Fruit fly (Drosophila melanogaster) whole organism, embryonic: ENCODE measurements around the gene CG31549.

ENCODE experiments used
- CG10431 ChIP-seq: fragments of 200-800 bp; sonication (Bioruptor generic); optimal IDR thresholded peaks from 3 replicates; lab custom pipeline; 2018; ENCODE audit warnings: missing biosample characterization, mild to moderate bottlenecking, missing genetic modification characterization
- CG11504 ChIP-seq: fragments of 200-800 bp; sonication (Bioruptor generic); optimal IDR thresholded peaks from 3 replicates; lab custom pipeline; 2019; ENCODE audit warnings: missing biosample characterization, mild to moderate bottlenecking, missing genetic modification characterization, moderate library complexity
- CG13287 ChIP-seq: fragments of 200-800 bp; sonication (Bioruptor generic); IDR thresholded peaks from 2 replicates; pipeline ENCODE4 v1.3.6; 2022; ENCODE audit warnings: missing biosample characterization, missing genetic modification characterization; ENCODE audit not compliant: partially characterized antibody
- CG15479 ChIP-seq: fragments of 200-800 bp; sonication (Bioruptor generic); optimal IDR thresholded peaks from 3 replicates; lab custom pipeline; 2019; ENCODE audit warnings: missing biosample characterization, mild to moderate bottlenecking, missing genetic modification characterization, moderate library complexity
- CG16863 ChIP-seq: fragments of 200-800 bp; sonication (Bioruptor generic); optimal IDR thresholded peaks from 3 replicates; lab custom pipeline; 2016; ENCODE audit warnings: missing biosample characterization, missing genetic modification characterization
- CG17186 ChIP-seq: fragments of 200-800 bp; sonication (Bioruptor generic); optimal IDR thresholded peaks from 3 replicates; lab custom pipeline; 2017; ENCODE audit warnings: missing biosample characterization, missing genetic modification reagents, missing genetic modification characterization
- CG17328 ChIP-seq: fragments of 200-800 bp; sonication (Bioruptor generic); IDR thresholded peaks from 2 replicates; pipeline ENCODE4 v1.3.6; 2022; ENCODE audit warnings: missing biosample characterization, missing genetic modification characterization
- CG17359 ChIP-seq: fragments of 200-800 bp; sonication (Bioruptor generic); optimal IDR thresholded peaks from 3 replicates; lab custom pipeline; 2018; ENCODE audit warnings: missing biosample characterization, mild to moderate bottlenecking, missing genetic modification characterization, moderate library complexity
- CG17568 ChIP-seq: fragments of 200-800 bp; sonication (Bioruptor generic); optimal IDR thresholded peaks from 2 replicates; lab custom pipeline; 2018; ENCODE audit warnings: missing biosample characterization, mild to moderate bottlenecking, missing genetic modification characterization, moderate library complexity
- CG17829 ChIP-seq: fragments of 200-800 bp; optimal IDR thresholded peaks from 2 replicates; lab custom pipeline; 2019; ENCODE audit warnings: missing biosample characterization, mild to moderate bottlenecking, missing genetic modification characterization, moderate library complexity
- CG1792 ChIP-seq: fragments of 200-800 bp; sonication (Bioruptor generic); optimal IDR thresholded peaks from 2 replicates; lab custom pipeline; 2016; ENCODE audit warnings: missing biosample characterization, missing genetic modification characterization
- CG18262 ChIP-seq: fragments of 200-800 bp; optimal IDR thresholded peaks from 3 replicates; lab custom pipeline; 2019; ENCODE audit warnings: missing biosample characterization, mild to moderate bottlenecking, missing genetic modification characterization, moderate library complexity
- CG2116 ChIP-seq: fragments of 200-800 bp; sonication (Bioruptor generic); optimal IDR thresholded peaks from 3 replicates; lab custom pipeline; 2018; ENCODE audit warnings: missing biosample characterization, mild to moderate bottlenecking, missing genetic modification characterization
- CG32532 ChIP-seq: fragments of 200-800 bp; sonication (Bioruptor generic); IDR thresholded peaks from 2 replicates; pipeline ENCODE4 v1.3.6; 2022; ENCODE audit warnings: missing biosample characterization, missing genetic modification characterization
- CG33213 ChIP-seq: fragments of 200-800 bp; sonication (Bioruptor generic); optimal IDR thresholded peaks from 3 replicates; lab custom pipeline; 2016; ENCODE audit warnings: missing biosample characterization, missing genetic modification characterization
- CG4404 ChIP-seq: fragments of 200-800 bp; sonication (Bioruptor generic); IDR thresholded peaks from 2 replicates; pipeline ENCODE4 v1.3.6; 2022; ENCODE audit warnings: missing biosample characterization, missing genetic modification characterization
- CG5180 ChIP-seq: fragments of 200-800 bp; sonication (Bioruptor generic); optimal IDR thresholded peaks from 3 replicates; lab custom pipeline; 2017; ENCODE audit warnings: missing biosample characterization, missing genetic modification characterization, mild to moderate bottlenecking, moderate library complexity, missing genetic modification reagents
- CG6254 ChIP-seq: fragments of 200-800 bp; sonication (Bioruptor generic); optimal IDR thresholded peaks from 3 replicates; lab custom pipeline; 2017; ENCODE audit warnings: mild to moderate bottlenecking, missing biosample characterization, missing genetic modification reagents, missing genetic modification characterization
- CG6854 ChIP-seq: fragments of 200-800 bp; sonication (Bioruptor generic); optimal IDR thresholded peaks from 3 replicates; lab custom pipeline; 2017; ENCODE audit warnings: missing biosample characterization, mild to moderate bottlenecking, missing genetic modification characterization
- CG7786 ChIP-seq: fragments of 200-800 bp; sonication (Bioruptor generic); optimal IDR thresholded peaks from 2 replicates; lab custom pipeline; 2016; ENCODE audit warnings: missing biosample characterization, missing genetic modification characterization
- CG8924 ChIP-seq: fragments of 200-800 bp; optimal IDR thresholded peaks from 3 replicates; lab custom pipeline; 2019; ENCODE audit warnings: missing biosample characterization, mild to moderate bottlenecking, missing genetic modification characterization, moderate library complexity
- CrebB ChIP-seq: fragments of 200-800 bp; sonication (Bioruptor generic); optimal IDR thresholded peaks from 3 replicates; lab custom pipeline; 2018; ENCODE audit warnings: missing biosample characterization, mild to moderate bottlenecking, missing genetic modification characterization
- Dad ChIP-seq: fragments of 200-800 bp; sonication (Bioruptor generic); optimal IDR thresholded peaks from 3 replicates; lab custom pipeline; 2016; ENCODE audit warnings: missing biosample characterization, missing genetic modification characterization
- Dp ChIP-seq: fragments of 200-800 bp; sonication (Bioruptor generic); optimal IDR thresholded peaks from 2 replicates; lab custom pipeline; 2018; ENCODE audit warnings: missing biosample characterization, mild to moderate bottlenecking, missing genetic modification characterization, moderate library complexity
- Dref ChIP-seq: fragments of 200-800 bp; sonication (Bioruptor generic); IDR thresholded peaks from 2 replicates; pipeline ENCODE4 v1.3.6; 2022; ENCODE audit warnings: missing biosample characterization, missing genetic modification characterization
- H2.0 ChIP-seq: fragments of 200-800 bp; sonication (Bioruptor generic); IDR thresholded peaks from 2 replicates; pipeline ENCODE4 v1.3.6; 2022; ENCODE audit warnings: missing biosample characterization, missing genetic modification characterization
- HmgZ ChIP-seq: fragments of 200-800 bp; sonication (Bioruptor generic); optimal IDR thresholded peaks from 2 replicates; lab custom pipeline; 2018; ENCODE audit warnings: missing biosample characterization, mild to moderate bottlenecking, missing genetic modification characterization
- MBD-R2 ChIP-seq: fragments of 200-800 bp; sonication (Bioruptor generic); IDR thresholded peaks from 2 replicates; pipeline ENCODE4 v1.3.6; 2022; ENCODE audit warnings: missing biosample characterization, missing genetic modification characterization
- Mes4 ChIP-seq: fragments of 200-800 bp; sonication (Bioruptor generic); optimal IDR thresholded peaks from 2 replicates; lab custom pipeline; 2016; ENCODE audit warnings: missing biosample characterization, missing genetic modification characterization
- Myb ChIP-seq: fragments of 200-800 bp; sonication (Bioruptor generic); optimal IDR thresholded peaks from 2 replicates; lab custom pipeline; 2016; ENCODE audit warnings: missing biosample characterization, missing genetic modification characterization
- NfI ChIP-seq: fragments of 200-800 bp; sonication (Bioruptor generic); optimal IDR thresholded peaks from 3 replicates; lab custom pipeline; 2018; ENCODE audit warnings: missing biosample characterization, mild to moderate bottlenecking, missing genetic modification characterization, moderate library complexity
- Rfx ChIP-seq: fragments of 200-800 bp; sonication (Bioruptor generic); IDR thresholded peaks from 2 replicates; pipeline ENCODE4 v1.3.6; 2022; ENCODE audit warnings: missing biosample characterization, missing genetic modification characterization
- Rx ChIP-seq: fragments of 200-800 bp; sonication (Bioruptor generic); IDR thresholded peaks from 2 replicates; pipeline ENCODE4 v1.3.6; 2022; ENCODE audit warnings: missing biosample characterization, missing genetic modification characterization
- ash1 ChIP-seq: fragments of 200-800 bp; sonication (Bioruptor generic); optimal IDR thresholded peaks from 2 replicates; lab custom pipeline; 2018; ENCODE audit warnings: missing biosample characterization, mild to moderate bottlenecking, missing genetic modification characterization
- caup ChIP-seq: fragments of 200-800 bp; sonication (Bioruptor generic); optimal IDR thresholded peaks from 3 replicates; lab custom pipeline; 2017; ENCODE audit warnings: missing biosample characterization, mild to moderate bottlenecking, missing genetic modification characterization, moderate library complexity; ENCODE audit not compliant: severe bottlenecking
- chn ChIP-seq: fragments of 200-800 bp; sonication (Bioruptor generic); optimal IDR thresholded peaks from 2 replicates; lab custom pipeline; 2016; ENCODE audit warnings: missing biosample characterization, missing genetic modification characterization
- crol ChIP-seq: fragments of 200-800 bp; sonication (Bioruptor generic); IDR thresholded peaks from 2 replicates; pipeline ENCODE4 v1.3.6; 2022; ENCODE audit warnings: missing biosample characterization, missing genetic modification characterization
- ems ChIP-seq: fragments of 200-800 bp; sonication (Bioruptor generic); optimal IDR thresholded peaks from 3 replicates; lab custom pipeline; 2016; ENCODE audit warnings: missing biosample characterization, missing genetic modification characterization
- esg ChIP-seq: fragments of 200-800 bp; sonication (Bioruptor generic); conservative IDR thresholded peaks from 2 replicates; pipeline ENCODE4 v1.3.6; 2022; ENCODE audit warnings: missing biosample characterization, missing genetic modification characterization
- gcm2 ChIP-seq: fragments of 200-800 bp; sonication (Bioruptor generic); optimal IDR thresholded peaks from 2 replicates; lab custom pipeline; 2016; ENCODE audit warnings: missing biosample characterization, missing genetic modification characterization
- gem ChIP-seq: fragments of 200-800 bp; sonication (Bioruptor generic); optimal IDR thresholded peaks from 2 replicates; lab custom pipeline; 2019; ENCODE audit warnings: missing biosample characterization, mild to moderate bottlenecking, missing genetic modification characterization, moderate library complexity
- ind ChIP-seq: fragments of 200-800 bp; sonication (Bioruptor generic); optimal IDR thresholded peaks from 3 replicates; lab custom pipeline; 2016; ENCODE audit warnings: missing biosample characterization, missing genetic modification characterization
- klu ChIP-seq: fragments of 200-800 bp; sonication (Bioruptor generic); IDR thresholded peaks from 2 replicates; pipeline ENCODE4 v1.3.6; 2022; ENCODE audit warnings: missing biosample characterization, missing genetic modification characterization
- lmd ChIP-seq: fragments of 200-800 bp; sonication (Bioruptor generic); IDR thresholded peaks from 2 replicates; pipeline ENCODE4 v1.3.6; 2022; ENCODE audit warnings: missing biosample characterization, missing genetic modification characterization
- ranshi ChIP-seq: fragments of 200-800 bp; sonication (Bioruptor generic); IDR thresholded peaks from 2 replicates; pipeline ENCODE4 v1.3.6; 2022; ENCODE audit warnings: missing biosample characterization, missing genetic modification characterization
- scrt ChIP-seq: fragments of 200-800 bp; sonication (Bioruptor generic); optimal IDR thresholded peaks from 2 replicates; lab custom pipeline; 2018; ENCODE audit warnings: missing biosample characterization, mild to moderate bottlenecking, missing genetic modification characterization, moderate library complexity
- tap ChIP-seq: fragments of 200-800 bp; optimal IDR thresholded peaks from 3 replicates; lab custom pipeline; 2019; ENCODE audit warnings: missing biosample characterization, mild to moderate bottlenecking, missing genetic modification characterization, moderate library complexity
- trem ChIP-seq: fragments of 200-800 bp; optimal IDR thresholded peaks from 3 replicates; lab custom pipeline; 2019; ENCODE audit warnings: missing biosample characterization, mild to moderate bottlenecking, missing genetic modification characterization, moderate library complexity
- trh ChIP-seq: fragments of 200-800 bp; sonication (Bioruptor generic); optimal IDR thresholded peaks from 2 replicates; lab custom pipeline; 2016; ENCODE audit warnings: missing biosample characterization, missing genetic modification characterization
- ttk ChIP-seq: fragments of 200-800 bp; sonication (Bioruptor generic); IDR thresholded peaks from 2 replicates; pipeline ENCODE4 v2.1.2; 2022; ENCODE audit warnings: missing biosample characterization, missing genetic modification characterization
- unc-4 ChIP-seq: fragments of 200-800 bp; sonication (Bioruptor generic); IDR thresholded peaks from 2 replicates; pipeline ENCODE4 v1.3.6; 2022; ENCODE audit warnings: missing biosample characterization, missing genetic modification characterization; ENCODE audit not compliant: partially characterized antibody
- wor ChIP-seq: fragments of 200-800 bp; sonication (Bioruptor generic); IDR thresholded peaks from 2 replicates; pipeline ENCODE4 v1.3.6; 2022; ENCODE audit warnings: missing biosample characterization, missing genetic modification characterization

The CG31549 gene

dm6 chr3R:5632182-5632581, at the start of gene CG31549:
Gene CG31549 (plus strand): TSS chr3R:5632192.
- TF ChIP-seq HmgZ (tag; lab: Kevin White, UChicago) = no peak
- TF ChIP-seq ash1 = no peak
- no peak for TF ChIP-seq ems
- peak; percentile 30 for TF ChIP-seq CG2116 (GFP tag; lab: Kevin White, UChicago)
- TF ChIP-seq CG15479 (GFP tag; lab: Kevin White, UChicago) = no peak
- no peak for TF ChIP-seq crol (GFP tag; lab: Robert Waterston, UW)
- no peak for TF ChIP-seq CG18262
- TF ChIP-seq CG8924 (tag; lab: Kevin White, UChicago) = no peak
- no peak for TF ChIP-seq lmd (GFP tag; lab: Robert Waterston, UW)
- TF ChIP-seq CG33213 (GFP tag; lab: Kevin White, UChicago) = no peak
- TF ChIP-seq CG6254 (GFP tag; lab: Kevin White, UChicago) = no peak
- no peak for TF ChIP-seq Mes4 (GFP tag; lab: Kevin White, UChicago)
- TF ChIP-seq CG4404 = no peak
- TF ChIP-seq gcm2 (GFP tag; lab: Kevin White, UChicago) = no peak
- TF ChIP-seq CrebB (tag; lab: Kevin White, UChicago) = no peak
- no peak for TF ChIP-seq CG5180 (GFP tag; lab: Kevin White, UChicago)
- peak; percentile 76 for TF ChIP-seq MBD-R2
- no peak for TF ChIP-seq chn
- TF ChIP-seq unc-4 (GFP tag; lab: Robert Waterston, UW) = 0 out of 2 replicates have a peak, but pooled peaks have one; percentile 36
- TF ChIP-seq Rx (GFP tag; lab: Robert Waterston, UW) = no peak
- TF ChIP-seq CG7786 (GFP tag; lab: Kevin White, UChicago) = no peak
- no peak for TF ChIP-seq Dad (GFP tag; lab: Kevin White, UChicago)
- TF ChIP-seq CG10431 = no peak
- TF ChIP-seq trem (tag; lab: Kevin White, UChicago) = no peak
- TF ChIP-seq wor (GFP tag; lab: Robert Waterston, UW) = no peak
- no peak for TF ChIP-seq CG16863 (GFP tag; lab: Kevin White, UChicago)
- TF ChIP-seq CG17568 (GFP tag; lab: Kevin White, UChicago) = no peak
- TF ChIP-seq ttk (GFP tag; lab: Robert Waterston, UW) = no peak
- no peak for TF ChIP-seq ranshi
- no peak for TF ChIP-seq CG11504 (tag; lab: Kevin White, UChicago)
- TF ChIP-seq esg (GFP tag; lab: Robert Waterston, UW) = no peak
- no peak for TF ChIP-seq CG17359 (tag; lab: Kevin White, UChicago)
- no peak for TF ChIP-seq ind (GFP tag; lab: Kevin White, UChicago)
- TF ChIP-seq tap (tag; lab: Kevin White, UChicago) = no peak
- no peak for TF ChIP-seq NfI
- no peak for TF ChIP-seq CG32532 (GFP tag; lab: Robert Waterston, UW)
- no peak for TF ChIP-seq CG17186 (GFP tag; lab: Kevin White, UChicago)
- no peak for TF ChIP-seq klu (GFP tag; lab: Robert Waterston, UW)
- peak; percentile 87 for TF ChIP-seq Myb
- TF ChIP-seq Dp (GFP tag; lab: Kevin White, UChicago) = peak; percentile 58
- TF ChIP-seq scrt (GFP tag; lab: Kevin White, UChicago) = no peak
- TF ChIP-seq CG17829 (tag; lab: Kevin White, UChicago) = no peak
- no peak for TF ChIP-seq CG6854 (GFP tag; lab: Kevin White, UChicago)
- no peak for TF ChIP-seq Rfx
- TF ChIP-seq CG17328 (GFP tag; lab: Robert Waterston, UW) = no peak
- no peak for TF ChIP-seq trh (GFP tag; lab: Kevin White, UChicago)
- TF ChIP-seq CG1792 (GFP tag; lab: Kevin White, UChicago) = no peak
- peak; percentile 49 for TF ChIP-seq Dref (GFP tag; lab: Robert Waterston, UW)
- TF ChIP-seq CG13287 (GFP tag; lab: Robert Waterston, UW) = peak; percentile 28; the same call in 1 of the 2 replicates
- TF ChIP-seq caup = no peak
- no peak for TF ChIP-seq gem
- TF ChIP-seq H2.0 (GFP tag; lab: Robert Waterston, UW) = no peak
